Worm (Caenorhabditis elegans): ENCODE results near the gene pelo-1.
A peak's percentile ranks its signal among the peaks of the same experiment; 100 is the strongest.

Gene pelo-1

DNA sequence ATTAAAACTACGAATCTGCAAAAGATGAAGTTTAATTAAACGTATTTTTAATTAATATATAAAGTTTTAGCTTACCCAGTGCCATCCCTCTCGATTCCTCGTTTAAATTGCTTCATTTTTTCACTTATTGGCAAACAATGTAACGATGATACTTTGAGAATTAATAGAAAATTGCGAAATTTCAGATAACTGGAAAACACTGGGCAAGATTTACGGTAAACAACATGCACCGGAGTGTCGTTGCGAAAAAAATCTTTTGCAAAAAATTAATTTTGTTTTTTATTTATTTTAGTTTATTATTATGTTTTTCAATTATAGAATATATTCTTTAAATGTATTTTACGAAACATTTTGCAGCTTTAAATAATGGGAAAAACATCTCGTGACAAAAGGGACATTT, at the start of gene pelo-1, which contains the start of gene R74.7:
pelo-1 (minus strand) TSS at position 151 of the 400 bp plus-strand sequence.
R74.7 (plus strand) TSS at position 358 of the 400 bp plus-strand sequence.
- peak; percentile 48 for TF ChIP-seq lin-15B (tag; optimal IDR thresholded peaks at IDR 0.05)
- no peak for TF ChIP-seq ZK546.5 (tag; optimal IDR thresholded peaks at IDR 0.05)
- TF ChIP-seq R02D3.7 (tag; optimal IDR thresholded peaks at IDR 0.05): peak; percentile 88
- TF ChIP-seq nfya-1 (tag; optimal IDR thresholded peaks at IDR 0.05; ENCODE audit: insufficient read depth): peak; percentile 43
- TF ChIP-seq mdl-1 (tag; optimal IDR thresholded peaks at IDR 0.05): no peak
- TF ChIP-seq pha-4 (tag; optimal IDR thresholded peaks at IDR 0.05): peak; percentile 64

DNA sequence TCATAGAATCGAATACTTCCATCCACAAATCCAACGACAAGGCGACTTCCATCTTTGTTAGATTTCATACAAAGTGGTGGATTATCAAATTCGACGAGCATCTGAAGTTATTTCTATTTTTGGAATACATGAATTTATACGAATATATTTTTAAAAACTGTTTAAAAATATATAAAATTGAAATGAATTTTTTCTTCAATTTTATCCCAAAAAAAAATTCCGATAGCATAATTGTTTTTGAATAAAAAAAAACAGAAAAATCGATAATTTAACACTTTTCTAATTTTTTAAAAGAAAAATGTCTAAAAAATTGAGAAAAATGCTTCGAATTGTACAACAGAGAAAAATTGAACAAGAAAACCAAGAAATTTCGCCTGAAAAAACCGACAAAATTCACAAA, 43.5 kb upstream of the pelo-1 start, which contains the start of gene Y44F5A.1:
Y44F5A.1 (minus strand) TSS at position 101 of the 400 bp plus-strand sequence.
- no peak for TF ChIP-seq tbx-2 (tag; optimal IDR thresholded peaks at IDR 0.05)

ce11 chrIII:4244285-4244684, 40.3 kb upstream of the pelo-1 start, which contains the start of gene zhit-2:
Gene zhit-2, minus strand, starts transcription at chrIII:4244385.
- TF ChIP-seq ceh-82 (tag; optimal IDR thresholded peaks at IDR 0.05) (no peak), elt-3 (tag; optimal IDR thresholded peaks at IDR 0.05) (no peak), nhr-43 (tag; optimal IDR thresholded peaks at IDR 0.05; ENCODE audit: poor library complexity, severe bottlenecking) (no peak), nhr-76 (tag; optimal IDR thresholded peaks at IDR 0.05) (no peak)

- TF ChIP-seq nfya-1 (tag; optimal IDR thresholded peaks at IDR 0.05; ENCODE audit: insufficient read depth): no peak
- no peak for TF ChIP-seq eor-1 (tag; optimal IDR thresholded peaks at IDR 0.05)
- TF ChIP-seq nhr-43 (tag; optimal IDR thresholded peaks at IDR 0.05; ENCODE audit: poor library complexity, severe bottlenecking): no peak
- no peak for TF ChIP-seq skn-1 (tag; optimal IDR thresholded peaks at IDR 0.05)
- no peak for TF ChIP-seq mdl-1 (tag; optimal IDR thresholded peaks at IDR 0.05)
- TF ChIP-seq R02D3.7 (tag; optimal IDR thresholded peaks at IDR 0.05): no peak
- TF ChIP-seq nhr-28 (tag; optimal IDR thresholded peaks at IDR 0.05): no peak
- TF ChIP-seq ama-1 (optimal IDR thresholded peaks at IDR 0.05): no peak
Observed at ce11 chrIII:4243461-4243860, 39.4 kb upstream of the pelo-1 start, which contains the start of gene mrpl-21. Gene mrpl-21, minus strand, starts transcription at chrIII:4243561.

- TF ChIP-seq ztf-4 (tag; optimal IDR thresholded peaks at IDR 0.05): no peak
- no peak for TF ChIP-seq nhr-76 (tag; optimal IDR thresholded peaks at IDR 0.05)
- TF ChIP-seq R02D3.7 (tag; optimal IDR thresholded peaks at IDR 0.05): no peak
- TF ChIP-seq nhr-67 (tag; optimal IDR thresholded peaks at IDR 0.05): no peak
- no peak for TF ChIP-seq pqm-1 (tag; optimal IDR thresholded peaks at IDR 0.05)
- TF ChIP-seq nhr-23 (tag; optimal IDR thresholded peaks at IDR 0.05): no peak
- no peak for TF ChIP-seq elt-1 (tag; optimal IDR thresholded peaks at IDR 0.05)
- no peak for TF ChIP-seq ceh-28 (tag; optimal IDR thresholded peaks at IDR 0.05)
- no peak for TF ChIP-seq nhr-77 (tag; optimal IDR thresholded peaks at IDR 0.05)
- no peak for TF ChIP-seq fkh-10 (GFP tag; optimal IDR thresholded peaks at IDR 0.05)
- TF ChIP-seq daf-12 (tag; optimal IDR thresholded peaks at IDR 0.05): no peak
- no peak for TF ChIP-seq snpc-4 (tag; optimal IDR thresholded peaks at IDR 0.05)
Observed at ce11 chrIII:4242225-4242862, 38.3 kb upstream of the pelo-1 start, which contains the start of gene F43C1.7. Gene F43C1.7, minus strand, starts transcription at chrIII:4242575.

- TF ChIP-seq egl-5 (tag; optimal IDR thresholded peaks at IDR 0.05): no peak
- TF ChIP-seq nhr-11 (tag; optimal IDR thresholded peaks at IDR 0.05): no peak
- TF ChIP-seq elt-1 (tag; optimal IDR thresholded peaks at IDR 0.05): peak; percentile 59
Observed at ce11 chrIII:4241181-4241580, 37.2 kb upstream of the pelo-1 start.

- TF ChIP-seq nhr-25 (tag; optimal IDR thresholded peaks at IDR 0.05): no peak
- no peak for TF ChIP-seq ceh-9 (tag; optimal IDR thresholded peaks at IDR 0.05)
- TF ChIP-seq pqm-1 (tag; optimal IDR thresholded peaks at IDR 0.05): peak; percentile 81
- no peak for TF ChIP-seq lin-39 (tag; optimal IDR thresholded peaks at IDR 0.05)
- no peak for TF ChIP-seq daf-12 (tag; optimal IDR thresholded peaks at IDR 0.05)
- no peak for TF ChIP-seq ztf-11 (tag; optimal IDR thresholded peaks at IDR 0.05)
- TF ChIP-seq jun-1 (tag; optimal IDR thresholded peaks at IDR 0.05): peak; percentile 5
- TF ChIP-seq aly-2 (tag; optimal IDR thresholded peaks at IDR 0.05): no peak
- peak; percentile 54 for TF ChIP-seq ceh-28 (tag; optimal IDR thresholded peaks at IDR 0.05)
- no peak for TF ChIP-seq egl-5 (tag; optimal IDR thresholded peaks at IDR 0.05)
- no peak for TF ChIP-seq ztf-4 (tag; optimal IDR thresholded peaks at IDR 0.05)
- no peak for TF ChIP-seq nhr-76 (tag; optimal IDR thresholded peaks at IDR 0.05)
- TF ChIP-seq zag-1 (tag; optimal IDR thresholded peaks at IDR 0.05): no peak
- TF ChIP-seq lin-15B (tag; optimal IDR thresholded peaks at IDR 0.05): no peak
- no peak for TF ChIP-seq mml-1 (tag; optimal IDR thresholded peaks at IDR 0.05)
- TF ChIP-seq elt-2 (tag; optimal IDR thresholded peaks at IDR 0.05): peak; percentile 88
- peak; percentile 42 for TF ChIP-seq pha-4 (tag; optimal IDR thresholded peaks at IDR 0.05)
- no peak for TF ChIP-seq mdl-1 (tag; optimal IDR thresholded peaks at IDR 0.05)
Observed at ce11 chrIII:4240126-4240525, 36.1 kb upstream of the pelo-1 start.
